Worm (Caenorhabditis elegans) whole organism, late embryonic: ENCODE measurements around the gene Y38H6C.25.

Experiments used
- ama-1 ChIP-seq: fragments of 150-350 bp; optimal IDR thresholded peaks from 2 replicates; lab custom pipeline; 2014
- ceh-19 ChIP-seq: fragments of 200-800 bp; sonication (Bioruptor generic); optimal IDR thresholded peaks from 2 replicates; lab custom pipeline; 2018; ENCODE audit warnings: mild to moderate bottlenecking, missing genetic modification characterization, missing compliant biosample characterization
- elt-2 ChIP-seq: sonication (generic microtip); optimal IDR thresholded peaks from 2 replicates; lab custom pipeline; 2016; ENCODE audit warnings: missing genetic modification reagents, missing genetic modification characterization, missing compliant biosample characterization
- fkh-10 ChIP-seq: fragments of 150-350 bp; optimal IDR thresholded peaks from 2 replicates; lab custom pipeline; 2014; ENCODE audit warnings: missing biosample characterization, missing genetic modification reagents, missing genetic modification characterization
- hlh-13 ChIP-seq: fragments of 200-800 bp; sonication (Bioruptor generic); optimal IDR thresholded peaks from 2 replicates; lab custom pipeline; 2018; ENCODE audit warnings: mild to moderate bottlenecking, missing genetic modification characterization, missing compliant biosample characterization
- lin-11 ChIP-seq: fragments of 200-800 bp; sonication (Bioruptor generic); optimal IDR thresholded peaks from 2 replicates; lab custom pipeline; 2018; ENCODE audit warnings: mild to moderate bottlenecking, missing genetic modification characterization, missing compliant biosample characterization
- nfya-1 ChIP-seq: sonication (generic microtip); optimal IDR thresholded peaks from 2 replicates; lab custom pipeline; 2017; ENCODE audit warnings: missing genetic modification characterization, mild to moderate bottlenecking, missing compliant biosample characterization, antibody characterized with exemption, moderate library complexity
- nhr-11 ChIP-seq: fragments of 150-350 bp; optimal IDR thresholded peaks from 2 replicates; lab custom pipeline; 2014; ENCODE audit warnings: missing biosample characterization, missing genetic modification characterization
- pqm-1 ChIP-seq: sonication (generic microtip); optimal IDR thresholded peaks from 2 replicates; lab custom pipeline; 2016; ENCODE audit warnings: missing genetic modification characterization, missing compliant biosample characterization
- tbx-2 ChIP-seq: sonication (generic microtip); optimal IDR thresholded peaks from 2 replicates; lab custom pipeline; 2016; ENCODE audit warnings: missing genetic modification characterization, missing compliant biosample characterization

DNA sequence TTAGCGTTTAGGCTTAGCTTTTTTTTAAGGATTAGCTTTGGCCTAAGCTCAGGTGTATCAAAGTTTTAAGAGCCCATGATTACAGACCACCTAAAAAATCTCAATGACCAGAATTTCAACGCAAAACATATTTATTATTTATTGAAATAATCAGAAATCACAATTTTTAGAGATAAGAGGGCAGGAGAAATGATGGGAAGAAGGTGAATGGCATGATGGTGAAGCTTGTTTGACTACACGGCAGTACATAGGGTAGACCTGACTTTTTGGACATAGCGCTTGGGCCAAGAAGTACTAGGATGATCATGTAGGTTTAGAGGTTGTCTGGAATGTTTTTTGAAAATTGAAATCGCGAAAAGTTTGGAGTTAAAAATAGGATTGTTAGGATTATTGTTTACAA lies 19.4 kb upstream of the Y38H6C.25 start:
- TF ChIP-seq hlh-13 (no peak), nhr-11 (tag; lab: Kevin White, UChicago) (no peak), elt-2 (tag; lab: Kevin White, UChicago) (no peak), ceh-19 (GFP tag; lab: Kevin White, UChicago) (no peak), fkh-10 (GFP tag; lab: Kevin White, UChicago) (no peak), pqm-1 (tag; lab: Kevin White, UChicago) (no peak), tbx-2 (tag; lab: Kevin White, UChicago) (no peak), lin-11 (no peak), ama-1 (lab: Kevin White, UChicago) (no peak), nfya-1 (tag; lab: Kevin White, UChicago) (no peak)
